Fruit fly (Drosophila melanogaster): Measurements from ENCODE around the gene ATPsynC.
A peak's percentile ranks its signal among the peaks of the same experiment; 100 is the strongest.

The ATPsynC gene

DNA sequence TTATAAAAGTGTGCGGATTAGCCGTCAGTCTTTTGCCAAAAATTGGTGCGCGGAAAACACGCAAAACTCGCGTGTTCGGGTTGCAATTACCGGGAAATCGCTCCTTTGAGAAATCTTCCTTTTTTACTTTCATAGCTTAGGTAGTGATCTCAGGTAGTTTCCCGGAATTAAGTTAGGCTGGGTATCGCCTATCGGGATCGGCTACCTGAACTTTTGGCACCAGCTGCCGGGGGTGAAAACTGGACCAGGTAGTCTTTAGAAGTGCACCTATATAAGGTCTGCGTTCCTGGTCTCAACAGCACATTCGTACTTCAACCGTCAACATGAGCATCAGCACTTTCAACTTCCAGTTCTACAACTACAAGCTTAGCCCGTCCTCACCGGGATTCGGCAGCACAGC lies 26.4 kb downstream of the ATPsynC start, which contains the start of gene bnk:
TSS of gene bnk (plus strand) at position 301 of the 400 bp plus-strand sequence.
- no peak for TF ChIP-seq CG32264 (GFP tag; optimal IDR thresholded peaks at IDR 0.05)
- TF ChIP-seq N (GFP tag; optimal IDR thresholded peaks at IDR 0.05), result no peak
- no peak for TF ChIP-seq usp (GFP tag; optimal IDR thresholded peaks at IDR 0.05)
- TF ChIP-seq GATAd (GFP tag; optimal IDR thresholded peaks at IDR 0.05), result no peak
- no peak for TF ChIP-seq fru (GFP tag; optimal IDR thresholded peaks at IDR 0.05)

DNA sequence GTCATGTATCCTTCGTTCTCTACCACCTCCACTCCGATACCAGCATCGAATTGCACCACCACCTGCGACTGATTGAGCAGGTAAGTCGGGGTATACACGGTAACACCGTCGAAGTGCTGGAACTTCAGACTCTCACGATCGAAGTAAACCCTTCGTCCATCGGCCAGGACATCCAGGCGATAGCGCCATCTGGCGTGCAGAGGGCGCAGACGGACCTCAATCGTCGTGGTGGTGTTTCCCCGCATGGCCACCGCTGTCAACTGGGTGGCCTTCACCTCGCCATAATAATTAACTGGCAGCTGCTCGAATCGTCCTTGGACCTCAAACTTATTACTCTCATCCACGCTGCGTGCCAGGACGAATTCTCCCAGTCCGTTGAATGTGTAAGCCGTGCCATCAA lies 37.6 kb downstream of the ATPsynC start:
- TF ChIP-seq Rel (GFP tag; optimal IDR thresholded peaks at IDR 0.05), result no peak
- no peak for TF ChIP-seq Rel (tag; optimal IDR thresholded peaks at IDR 0.05)
- TF ChIP-seq Mio (GFP tag; optimal IDR thresholded peaks at IDR 0.05), result no peak
- TF ChIP-seq CG32264 (GFP tag; optimal IDR thresholded peaks at IDR 0.05), result no peak
- TF ChIP-seq Hnf4 (GFP tag; optimal IDR thresholded peaks at IDR 0.05), result no peak
- no peak for TF ChIP-seq sage (GFP tag; optimal IDR thresholded peaks at IDR 0.05)
- TF ChIP-seq woc (GFP tag; optimal IDR thresholded peaks at IDR 0.05), result no peak
- no peak for TF ChIP-seq Sp1 (GFP tag; optimal IDR thresholded peaks at IDR 0.05)
- TF ChIP-seq pan (optimal IDR thresholded peaks at IDR 0.05), result no peak
- TF ChIP-seq dmrt93B (GFP tag; optimal IDR thresholded peaks at IDR 0.05), result no peak
- no peak for TF ChIP-seq Vsx2 (GFP tag; optimal IDR thresholded peaks at IDR 0.05; ENCODE audit: partially characterized antibody)
- no peak for TF ChIP-seq jim (GFP tag; optimal IDR thresholded peaks at IDR 0.05)
- no peak for TF ChIP-seq br (GFP tag; optimal IDR thresholded peaks at IDR 0.05)

DNA sequence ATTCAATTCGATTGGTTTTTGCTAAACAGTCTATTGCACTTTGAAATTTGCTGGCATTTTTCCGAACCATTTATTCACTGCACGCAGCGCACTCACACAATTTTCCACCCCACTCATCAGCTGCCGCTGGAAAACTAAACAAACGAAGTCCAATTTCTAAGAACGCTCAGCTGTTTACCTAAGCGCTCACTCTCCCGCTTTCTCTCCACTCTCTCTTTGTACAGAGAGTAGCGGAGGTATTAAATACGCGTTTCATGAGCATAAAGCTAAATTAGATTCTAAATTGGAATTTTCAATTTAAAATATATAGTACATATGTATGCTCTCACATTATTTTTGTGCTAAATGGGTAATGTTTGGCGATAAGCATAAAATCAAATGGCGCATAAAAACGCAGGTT lies 50.5 kb downstream of the ATPsynC start, which contains the start of gene stops:
TSS of gene stops (minus strand) at position 139 of the 400 bp plus-strand sequence.
- no peak for TF ChIP-seq CG9705 (GFP tag; optimal IDR thresholded peaks at IDR 0.05)
- peak; percentile 59 for TF ChIP-seq Hr83 (GFP tag; optimal IDR thresholded peaks at IDR 0.05; ENCODE audit: poor library complexity, severe bottlenecking)
- TF ChIP-seq Hnf4 (GFP tag; optimal IDR thresholded peaks at IDR 0.05), result peak; percentile 19

DNA sequence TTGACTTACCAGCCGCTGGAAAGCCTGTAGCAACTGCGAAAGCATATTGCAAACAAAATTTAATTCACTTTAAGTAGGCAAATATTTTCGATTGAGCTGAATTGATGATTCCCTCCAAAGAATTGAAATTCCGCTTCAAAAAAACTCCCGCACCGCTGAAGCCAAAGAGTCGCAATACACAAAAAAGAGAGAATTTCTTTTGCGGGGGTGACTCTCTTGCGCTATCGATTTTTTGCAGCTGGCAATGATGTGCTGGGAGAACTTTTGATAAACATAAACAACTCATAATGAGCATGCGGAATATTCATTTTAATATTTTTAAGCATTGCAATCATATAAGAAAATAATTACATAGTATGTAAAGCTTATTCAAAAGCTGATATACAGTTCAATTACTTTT lies 51.0 kb downstream of the ATPsynC start:
- TF ChIP-seq GATAd (GFP tag; optimal IDR thresholded peaks at IDR 0.05) (no peak), Hr83 (GFP tag; optimal IDR thresholded peaks at IDR 0.05; ENCODE audit: poor library complexity, severe bottlenecking) (no peak), CG9705 (GFP tag; optimal IDR thresholded peaks at IDR 0.05) (no peak), lola (GFP tag; optimal IDR thresholded peaks at IDR 0.05) (no peak), ey (GFP tag; optimal IDR thresholded peaks at IDR 0.05) (no peak), Hnf4 (GFP tag; optimal IDR thresholded peaks at IDR 0.05) (no peak), dmrt93B (GFP tag; optimal IDR thresholded peaks at IDR 0.05) (no peak), psq (GFP tag; optimal IDR thresholded peaks at IDR 0.05) (no peak), OdsH (GFP tag; optimal IDR thresholded peaks at IDR 0.05) (no peak), jim (GFP tag; optimal IDR thresholded peaks at IDR 0.05) (no peak)

Measured in whole organism, wandering third instar larva.